Fruit fly (Drosophila melanogaster) whole organism, embryonic: ENCODE data around the gene CG15403.

Experiments
- Atf-2 ChIP-seq: fragments of 200-800 bp; sonication (Bioruptor generic); optimal IDR thresholded peaks from 2 replicates; lab custom pipeline; 2016; ENCODE audit warnings: missing biosample characterization, missing genetic modification characterization
- CG10431 ChIP-seq: fragments of 200-800 bp; sonication (Bioruptor generic); optimal IDR thresholded peaks from 3 replicates; lab custom pipeline; 2018; ENCODE audit warnings: missing biosample characterization, mild to moderate bottlenecking, missing genetic modification characterization
- CG12299 ChIP-seq: fragments of 200-800 bp; sonication (Bioruptor generic); optimal IDR thresholded peaks from 2 replicates; lab custom pipeline; 2018; ENCODE audit warnings: missing biosample characterization, mild to moderate bottlenecking, missing genetic modification characterization
- CG13775 ChIP-seq: fragments of 200-800 bp; sonication (Bioruptor generic); optimal IDR thresholded peaks from 3 replicates; lab custom pipeline; 2017; ENCODE audit warnings: missing biosample characterization, mild to moderate bottlenecking, missing genetic modification characterization
- CG15479 ChIP-seq: fragments of 200-800 bp; sonication (Bioruptor generic); optimal IDR thresholded peaks from 3 replicates; lab custom pipeline; 2019; ENCODE audit warnings: missing biosample characterization, mild to moderate bottlenecking, missing genetic modification characterization, moderate library complexity
- CG15601 ChIP-seq: fragments of 200-800 bp; sonication (Bioruptor generic); optimal IDR thresholded peaks from 3 replicates; lab custom pipeline; 2019; ENCODE audit warnings: missing biosample characterization, mild to moderate bottlenecking, missing genetic modification characterization, moderate library complexity
- CG15696 ChIP-seq: fragments of 200-800 bp; sonication (Bioruptor generic); optimal IDR thresholded peaks from 2 replicates; lab custom pipeline; 2019; ENCODE audit warnings: missing biosample characterization, mild to moderate bottlenecking, missing genetic modification characterization, moderate library complexity
- CG16863 ChIP-seq: fragments of 200-800 bp; sonication (Bioruptor generic); optimal IDR thresholded peaks from 3 replicates; lab custom pipeline; 2016; ENCODE audit warnings: missing biosample characterization, missing genetic modification characterization
- CG17359 ChIP-seq: fragments of 200-800 bp; sonication (Bioruptor generic); optimal IDR thresholded peaks from 3 replicates; lab custom pipeline; 2018; ENCODE audit warnings: missing biosample characterization, mild to moderate bottlenecking, missing genetic modification characterization, moderate library complexity
- CG2116 ChIP-seq: fragments of 200-800 bp; sonication (Bioruptor generic); optimal IDR thresholded peaks from 3 replicates; lab custom pipeline; 2018; ENCODE audit warnings: missing biosample characterization, mild to moderate bottlenecking, missing genetic modification characterization
- CG2202 ChIP-seq: fragments of 200-800 bp; sonication (Bioruptor generic); optimal IDR thresholded peaks from 2 replicates; lab custom pipeline; 2018; ENCODE audit warnings: missing biosample characterization, mild to moderate bottlenecking, missing genetic modification characterization
- CG30403 ChIP-seq: fragments of 200-800 bp; sonication (Bioruptor generic); optimal IDR thresholded peaks from 3 replicates; lab custom pipeline; 2016; ENCODE audit warnings: missing biosample characterization, missing genetic modification characterization
- CG3281 ChIP-seq: fragments of 200-800 bp; sonication (Bioruptor generic); optimal IDR thresholded peaks from 3 replicates; lab custom pipeline; 2017; ENCODE audit warnings: missing biosample characterization, mild to moderate bottlenecking, missing genetic modification characterization
- CG7271 ChIP-seq: fragments of 200-800 bp; sonication (Bioruptor generic); optimal IDR thresholded peaks from 2 replicates; lab custom pipeline; 2018; ENCODE audit warnings: missing biosample characterization, mild to moderate bottlenecking, missing genetic modification characterization, moderate library complexity
- CG7556 ChIP-seq: fragments of 200-800 bp; sonication (Bioruptor generic); optimal IDR thresholded peaks from 2 replicates; lab custom pipeline; 2017; ENCODE audit warnings: missing biosample characterization, mild to moderate bottlenecking, missing genetic modification characterization
- CG7839 ChIP-seq: fragments of 200-800 bp; sonication (Bioruptor generic); optimal IDR thresholded peaks from 3 replicates; lab custom pipeline; 2018; ENCODE audit warnings: missing biosample characterization, mild to moderate bottlenecking, missing genetic modification characterization, moderate library complexity
- CG8765 ChIP-seq: fragments of 200-800 bp; sonication (Bioruptor generic); IDR thresholded peaks from 2 replicates; pipeline ENCODE4 v1.3.6; 2022; ENCODE audit warnings: missing biosample characterization, missing genetic modification characterization
- CG9817 ChIP-seq: fragments of 200-800 bp; sonication (Bioruptor generic); optimal IDR thresholded peaks from 2 replicates; lab custom pipeline; 2018; ENCODE audit warnings: missing biosample characterization, mild to moderate bottlenecking, missing genetic modification characterization, moderate library complexity
- CTCF ChIP-seq: fragments of 200-800 bp; sonication (Bioruptor generic); optimal IDR thresholded peaks from 2 replicates; lab custom pipeline; 2017; ENCODE audit warnings: missing biosample characterization, mild to moderate bottlenecking, missing genetic modification characterization, moderate library complexity
- D19A ChIP-seq: fragments of 200-800 bp; optimal IDR thresholded peaks from 3 replicates; lab custom pipeline; 2019; ENCODE audit warnings: missing biosample characterization, mild to moderate bottlenecking, missing genetic modification characterization, moderate library complexity
- E2f2 ChIP-seq: fragments of 200-800 bp; sonication (Bioruptor generic); IDR thresholded peaks from 2 replicates; pipeline ENCODE4 v1.3.6; 2022; ENCODE audit warnings: missing biosample characterization, missing genetic modification characterization
- Ets65A ChIP-seq: fragments of 200-800 bp; sonication (Bioruptor generic); peaks from one replicate; lab custom pipeline; 2016; ENCODE audit warnings: missing biosample characterization, missing genetic modification characterization
- Hsf ChIP-seq: fragments of 200-800 bp; sonication (Bioruptor generic); optimal IDR thresholded peaks from 3 replicates; lab custom pipeline; 2016; ENCODE audit warnings: missing biosample characterization, missing genetic modification characterization
- Lpt ChIP-seq: fragments of >200 bp; optimal IDR thresholded peaks from 2 replicates; lab custom pipeline; 2018; ENCODE audit warnings: missing biosample characterization, missing genetic modification characterization
- Med ChIP-seq: fragments of 200-800 bp; sonication (Bioruptor generic); peaks from one replicate; lab custom pipeline; 2016; ENCODE audit warnings: missing biosample characterization, missing genetic modification characterization, mild to moderate bottlenecking, inconsistent platforms, moderate library complexity
- Meics ChIP-seq: fragments of 200-800 bp; sonication (Bioruptor generic); optimal IDR thresholded peaks from 2 replicates; lab custom pipeline; 2017; ENCODE audit warnings: missing biosample characterization, mild to moderate bottlenecking, missing genetic modification characterization
- NFAT ChIP-seq: fragments of 200-800 bp; sonication (Bioruptor generic); IDR thresholded peaks from 2 replicates; pipeline ENCODE4 v1.3.6; 2022; ENCODE audit warnings: missing biosample characterization, missing genetic modification characterization
- Pdp1 ChIP-seq, 2 experiments: fragments of 200-800 bp; sonication (Bioruptor generic); optimal IDR thresholded peaks; 3 replicates each; lab custom pipeline; 2016; ENCODE audit warnings: missing biosample characterization in 2 of 2, missing genetic modification characterization in 2 of 2, mild to moderate bottlenecking in 1 of 2, moderate library complexity in 1 of 2
- Sox102F ChIP-seq: fragments of 200-800 bp; sonication (Bioruptor generic); optimal IDR thresholded peaks from 2 replicates; lab custom pipeline; 2018; ENCODE audit warnings: missing biosample characterization, mild to moderate bottlenecking, missing genetic modification characterization, moderate library complexity
- Sry-β ChIP-seq: fragments of 200-800 bp; sonication (Bioruptor generic); optimal IDR thresholded peaks from 2 replicates; lab custom pipeline; 2018; ENCODE audit warnings: missing biosample characterization, mild to moderate bottlenecking, missing genetic modification characterization, moderate library complexity
- Ssrp ChIP-seq: fragments of 200-800 bp; sonication (Bioruptor generic); optimal IDR thresholded peaks from 2 replicates; lab custom pipeline; 2018; ENCODE audit warnings: missing biosample characterization, mild to moderate bottlenecking, missing genetic modification characterization, moderate library complexity
- chif ChIP-seq, 2 experiments: fragments of 200-800 bp; sonication (Bioruptor generic); optimal IDR thresholded peaks; 3 replicates each; lab custom pipeline; 2016; ENCODE audit warnings: missing biosample characterization in 2 of 2, missing genetic modification characterization in 2 of 2
- crc ChIP-seq: fragments of 200-800 bp; sonication (Bioruptor generic); optimal IDR thresholded peaks from 2 replicates; lab custom pipeline; 2016; ENCODE audit warnings: missing biosample characterization, missing genetic modification characterization
- emc ChIP-seq: fragments of 200-800 bp; sonication (Bioruptor generic); optimal IDR thresholded peaks from 2 replicates; lab custom pipeline; 2016; ENCODE audit warnings: missing biosample characterization, missing genetic modification characterization
- gem ChIP-seq: fragments of 200-800 bp; sonication (Bioruptor generic); optimal IDR thresholded peaks from 2 replicates; lab custom pipeline; 2019; ENCODE audit warnings: missing biosample characterization, mild to moderate bottlenecking, missing genetic modification characterization, moderate library complexity
- hb ChIP-seq: fragments of 200-800 bp; sonication (Bioruptor generic); IDR thresholded peaks from 3 replicates; pipeline ENCODE4 v1.3.6; 2022; ENCODE audit warnings: missing biosample characterization, missing genetic modification characterization; ENCODE audit not compliant: partially characterized antibody
- mld ChIP-seq: fragments of 200-800 bp; sonication (Bioruptor generic); IDR thresholded peaks from 3 replicates; pipeline ENCODE4 v1.3.6; 2022; ENCODE audit warnings: missing biosample characterization, missing genetic modification characterization; ENCODE audit not compliant: partially characterized antibody
- row ChIP-seq: fragments of 200-800 bp; sonication (Bioruptor generic); IDR thresholded peaks from 3 replicates; pipeline ENCODE4 v1.3.6; 2022; ENCODE audit warnings: missing biosample characterization, missing genetic modification characterization
- sc ChIP-seq, 3 experiments: fragments of >200 bp in 2 of 3; fragments of 200-800 bp in 1 of 3; sonication (Bioruptor generic) in 1 of 3; optimal IDR thresholded peaks; 2 replicates in 2 of 3; 3 replicates in 1 of 3; lab custom pipeline; 2017; ENCODE audit warnings: mild to moderate bottlenecking in 1 of 3, missing biosample characterization in 1 of 3, missing genetic modification characterization in 1 of 3, missing genetic modification reagents in 1 of 3
- schlank ChIP-seq: fragments of 200-800 bp; sonication (Bioruptor generic); optimal IDR thresholded peaks from 2 replicates; lab custom pipeline; 2018; ENCODE audit warnings: missing biosample characterization, mild to moderate bottlenecking, missing genetic modification characterization
- sens ChIP-seq: fragments of 200-800 bp; sonication (Bioruptor generic); peaks from one replicate; lab custom pipeline; 2016; ENCODE audit warnings: missing biosample characterization, missing genetic modification characterization
- tx ChIP-seq: fragments of 200-800 bp; sonication (Bioruptor generic); optimal IDR thresholded peaks from 2 replicates; lab custom pipeline; 2016; ENCODE audit warnings: missing biosample characterization, missing genetic modification characterization
- unpg ChIP-seq: fragments of 200-800 bp; sonication (Bioruptor generic); optimal IDR thresholded peaks from 3 replicates; lab custom pipeline; 2018; ENCODE audit warnings: missing biosample characterization, mild to moderate bottlenecking, missing genetic modification characterization, moderate library complexity

The CG15403 gene

dm6 chr2L:3152696-3153613 is 24.5 kb downstream of the CG15403 start (continued):
- TF ChIP-seq tx (GFP tag; lab: Kevin White, UChicago) (peak; percentile 95), sc (optimal IDR thresholded peaks at IDR 0.05; lab: Kevin White, UChicago) (no peak), sc (GFP tag; optimal IDR thresholded peaks at IDR 0.05; lab: Kevin White, UChicago) (peak; percentile 94), D19A (peak; percentile 92), NFAT (GFP tag; lab: Robert Waterston, UW) (peak; percentile 79), sens (GFP tag; lab: Kevin White, UChicago) (peak; percentile 100), CG7271 (peak; percentile 23), Sox102F (GFP tag; lab: Kevin White, UChicago) (peak; percentile 98), chif (GFP tag; optimal IDR thresholded peaks at IDR 0.05; lab: Kevin White, UChicago) (peak; percentile 97 to 98), crc (GFP tag; lab: Kevin White, UChicago) (peak; percentile 91), Atf-2 (GFP tag; lab: Kevin White, UChicago) (peak; percentile 95), emc (GFP tag; lab: Kevin White, UChicago) (peak; percentile 72), CG30403 (GFP tag; lab: Kevin White, UChicago) (peak; percentile 94), Sry-β (GFP tag; lab: Kevin White, UChicago) (peak; percentile 62), CG16863 (GFP tag; lab: Kevin White, UChicago) (peak; percentile 97), CG3281 (peak; percentile 71), CG7839 (tag; lab: Kevin White, UChicago) (peak; percentile 95), CG7556 (GFP tag; lab: Kevin White, UChicago) (peak; percentile 94)

dm6 chr2L:3154749-3155148 is 26.3 kb downstream of the CG15403 start:
- TF ChIP-seq mld (GFP tag; lab: Robert Waterston, UW), result no peak
- 0 out of 2 replicates have a peak, but pooled peaks have one; percentile 21 for TF ChIP-seq CG8765 (GFP tag; lab: Robert Waterston, UW)
- TF ChIP-seq Meics, result no peak
- TF ChIP-seq CG13775 (GFP tag; lab: Kevin White, UChicago), result no peak
- no peak for TF ChIP-seq Lpt (GFP tag; lab: Kevin White, UChicago)
- no peak for TF ChIP-seq CG15696 (tag; lab: Kevin White, UChicago)
- no peak for TF ChIP-seq Hsf (GFP tag; lab: Kevin White, UChicago)
- TF ChIP-seq CG15479, result no peak
- no peak for TF ChIP-seq CG2202 (tag; lab: Kevin White, UChicago)
- no peak for TF ChIP-seq CG9817 (tag; lab: Kevin White, UChicago)
- TF ChIP-seq CG30403 (GFP tag; lab: Kevin White, UChicago), result no peak
- no peak for TF ChIP-seq Ssrp
- TF ChIP-seq gem (tag; lab: Kevin White, UChicago), result no peak
- TF ChIP-seq Ets65A (GFP tag; lab: Kevin White, UChicago), result peak; percentile 31
- no peak for TF ChIP-seq CTCF
- no peak for TF ChIP-seq CG2116 (GFP tag; lab: Kevin White, UChicago)
- TF ChIP-seq Pdp1 (GFP tag; optimal IDR thresholded peaks at IDR 0.05; lab: Kevin White, UChicago), result no peak
- TF ChIP-seq Med (GFP tag; lab: Kevin White, UChicago), result peak; percentile 54
- TF ChIP-seq sens (GFP tag; lab: Kevin White, UChicago), result peak; percentile 27
- TF ChIP-seq schlank (tag; lab: Kevin White, UChicago), result no peak
- no peak for TF ChIP-seq CG15601 (tag; lab: Kevin White, UChicago)
- no peak for TF ChIP-seq unpg
- no peak for TF ChIP-seq E2f2 (GFP tag; lab: Robert Waterston, UW)
- TF ChIP-seq Sox102F (GFP tag; lab: Kevin White, UChicago), result no peak
- no peak for TF ChIP-seq CG17359 (tag; lab: Kevin White, UChicago)
- no peak for TF ChIP-seq CG10431
- TF ChIP-seq CG12299 (tag; lab: Kevin White, UChicago), result no peak
- no peak for TF ChIP-seq row (GFP tag; lab: Robert Waterston, UW)
- no peak for TF ChIP-seq hb (GFP tag; lab: Robert Waterston, UW)
